Worm (Caenorhabditis elegans) whole organism, dauer: ENCODE data around the gene tag-250.

ENCODE experiments used
- unc-62 ChIP-seq: sonication (generic microtip); optimal IDR thresholded peaks from 2 replicates; lab custom pipeline; 2017; ENCODE audit warnings: missing biosample characterization, missing genetic modification reagents, missing genetic modification characterization

tag-250 gene

ce11 chrIII:7900733-7901132, 24.0 kb downstream of the tag-250 start, which contains the start of gene best-24:
Gene best-24 (plus strand): TSS chrIII:7901033.
- TF ChIP-seq unc-62 (GFP tag; lab: Kevin White, UChicago), result no peak

- no peak for TF ChIP-seq unc-62 (GFP tag; lab: Kevin White, UChicago)
Measured at ce11 chrIII:7897733-7898132, 27.0 kb downstream of the tag-250 start.

ce11 chrIII:7896925-7897324, 27.8 kb downstream of the tag-250 start, which contains the start of gene ZK688.10:
Gene ZK688.10 (minus strand): TSS chrIII:7897025.
- TF ChIP-seq unc-62 (GFP tag; lab: Kevin White, UChicago), result no peak

- TF ChIP-seq unc-62 (GFP tag; lab: Kevin White, UChicago), result no peak
Measured at ce11 chrIII:7894724-7895123, 30.0 kb downstream of the tag-250 start, which contains the start of gene ZK688.4. Gene ZK688.4 (plus strand): TSS chrIII:7895024.

ce11 chrIII:7893224-7893623, 31.5 kb downstream of the tag-250 start:
- no peak for TF ChIP-seq unc-62 (GFP tag; lab: Kevin White, UChicago)

- no peak for TF ChIP-seq unc-62 (GFP tag; lab: Kevin White, UChicago)
Measured at ce11 chrIII:7892333-7892732, 32.4 kb downstream of the tag-250 start.

ce11 chrIII:7891573-7892306, 33.0 kb downstream of the tag-250 start, which contains the start of the genes ZK688.5 and fahd-1:
Gene ZK688.5 (minus strand): TSS chrIII:7891623.
Gene fahd-1 (plus strand): TSS chrIII:7892256.
- TF ChIP-seq unc-62 (GFP tag; lab: Kevin White, UChicago), result no peak

- no peak for TF ChIP-seq unc-62 (GFP tag; lab: Kevin White, UChicago)
Measured at ce11 chrIII:7889036-7889435, 35.7 kb downstream of the tag-250 start.

ce11 chrIII:7884863-7885262, 39.9 kb downstream of the tag-250 start, which contains the start of gene ZK688.11:
Gene ZK688.11 (minus strand): TSS chrIII:7884963.
- TF ChIP-seq unc-62 (GFP tag; lab: Kevin White, UChicago), result no peak

- TF ChIP-seq unc-62 (GFP tag; lab: Kevin White, UChicago), result no peak
Measured at ce11 chrIII:7882900-7883299, 41.8 kb downstream of the tag-250 start, which contains the start of gene ZK688.9. Gene ZK688.9 (minus strand): TSS chrIII:7883000.

ce11 chrIII:7880132-7880715, 44.5 kb downstream of the tag-250 start:
- no peak for TF ChIP-seq unc-62 (GFP tag; lab: Kevin White, UChicago)

- no peak for TF ChIP-seq unc-62 (GFP tag; lab: Kevin White, UChicago)
Measured at ce11 chrIII:7878852-7879329, 45.8 kb downstream of the tag-250 start, which contains the start of gene sup-18. Gene sup-18 (minus strand): TSS chrIII:7878902.

ce11 chrIII:7877090-7877489, 47.6 kb downstream of the tag-250 start:
- no peak for TF ChIP-seq unc-62 (GFP tag; lab: Kevin White, UChicago)

ce11 chrIII:7873481-7873880, 51.2 kb downstream of the tag-250 start, which contains the start of gene tyr-1:
Gene tyr-1 (plus strand): TSS chrIII:7873781.
- no peak for TF ChIP-seq unc-62 (GFP tag; lab: Kevin White, UChicago)

- no peak for TF ChIP-seq unc-62 (GFP tag; lab: Kevin White, UChicago)
Measured at ce11 chrIII:7872776-7873175, 51.9 kb downstream of the tag-250 start.
